1 fruit fly cellular context compared by ENCODE assay signal in the genomic region with DNA sequence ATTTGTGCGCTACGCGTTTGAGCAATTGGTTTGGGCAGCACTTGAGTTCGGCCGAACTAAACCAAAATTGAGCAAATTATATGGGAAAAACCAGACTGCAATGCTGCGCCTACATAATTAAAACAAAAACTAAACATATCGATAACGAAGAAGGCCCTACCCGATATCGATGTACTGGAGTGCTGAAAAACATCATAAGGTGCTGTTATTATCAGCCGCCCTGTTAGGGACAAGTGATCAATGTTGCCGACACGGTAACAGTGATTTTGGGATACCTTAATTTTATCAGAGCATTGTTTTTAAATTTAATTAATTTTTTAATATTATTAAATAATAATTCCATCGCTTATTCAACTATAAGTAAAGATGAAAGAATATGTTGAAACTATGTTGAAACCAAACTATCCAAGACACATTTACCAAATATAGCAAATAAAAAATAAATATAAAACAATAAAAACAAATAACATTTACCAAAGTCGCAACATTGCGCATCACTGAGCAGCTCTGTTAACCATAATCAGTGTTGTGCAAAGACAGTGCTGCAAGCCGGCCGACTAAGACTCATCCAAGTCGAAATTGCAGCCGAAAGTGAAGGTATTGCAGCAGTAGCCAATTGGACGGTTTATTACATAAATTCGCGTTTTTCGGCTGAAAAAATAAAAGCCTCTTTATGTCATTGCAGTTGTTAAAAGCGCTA.
TF ChIP-seq lines count a peak whose summit lies in the region.

A gene (minus strand): TSS at position 131 of the 700 bp plus-strand sequence.
A gene (minus strand): TSS at position 136 of the 700 bp plus-strand sequence.
A gene (plus strand): TSS at position 554 of the 700 bp plus-strand sequence.

TF ChIP-seq in whole organism, embryonic, 481 proteins besides CTCF, POLR2A, EP300 and RAD21 (continued from another document):
- TF ChIP-seq chm (GFP tag; IDR thresholded peaks at IDR 0.05; lab: Robert Waterston, UW) (no peak), CG13775 (GFP tag; optimal IDR thresholded peaks at IDR 0.05; lab: Kevin White, UChicago) (peak; percentile 42), CG4424 (GFP tag; optimal IDR thresholded peaks at IDR 0.05; lab: Kevin White, UChicago) (peak; percentile 34), CG14965 (GFP tag; optimal IDR thresholded peaks at IDR 0.05; lab: Kevin White, UChicago; ENCODE audit: borderline replicate concordance) (no peak), gt (GFP tag; IDR thresholded peaks at IDR 0.05; lab: Robert Waterston, UW) (no peak), CG8281 (tag; optimal IDR thresholded peaks at IDR 0.05; lab: Kevin White, UChicago) (no peak), org-1 (GFP tag; optimal IDR thresholded peaks at IDR 0.05; lab: Kevin White, UChicago) (no peak), tup (GFP tag; optimal IDR thresholded peaks at IDR 0.05; lab: Kevin White, UChicago) (no peak), CG9797 (GFP tag; optimal IDR thresholded peaks at IDR 0.05; lab: Kevin White, UChicago) (peak; percentile 5), Bgb (GFP tag; IDR thresholded peaks at IDR 0.05; lab: Robert Waterston, UW; ENCODE audit: partially characterized antibody) (peak; percentile 55), ase (GFP tag; IDR thresholded peaks at IDR 0.05; lab: Robert Waterston, UW) (no peak), CG8924 (tag; optimal IDR thresholded peaks at IDR 0.05; lab: Kevin White, UChicago) (peak; percentile 29), Opbp (GFP tag; IDR thresholded peaks at IDR 0.05; lab: Robert Waterston, UW; ENCODE audit: partially characterized antibody) (peak; percentile 52; the same call in 2 of the 3 replicates), CG16779 (GFP tag; IDR thresholded peaks at IDR 0.05; lab: Robert Waterston, UW) (no peak), CG10147 (GFP tag; optimal IDR thresholded peaks at IDR 0.05; lab: Kevin White, UChicago) (peak; percentile 58), CG17912 (GFP tag; optimal IDR thresholded peaks at IDR 0.05; lab: Kevin White, UChicago) (no peak), CG34376 (GFP tag; optimal IDR thresholded peaks at IDR 0.05; lab: Kevin White, UChicago) (no peak), Hr78 (GFP tag; optimal IDR thresholded peaks at IDR 0.05; lab: Kevin White, UChicago) (no peak), eve (GFP tag; optimal IDR thresholded peaks at IDR 0.05; lab: Kevin White, UChicago) (no peak), Asciz (GFP tag; optimal IDR thresholded peaks at IDR 0.05; lab: Kevin White, UChicago) (peak; percentile 23), CG7963 (GFP tag; IDR thresholded peaks at IDR 0.05; lab: Robert Waterston, UW; ENCODE audit: partially characterized antibody) (peak; percentile 39; the same call in 1 of the 3 replicates), CG18262 (tag; optimal IDR thresholded peaks at IDR 0.05; lab: Kevin White, UChicago) (peak; percentile 49), pb (GFP tag; optimal IDR thresholded peaks at IDR 0.05; lab: Kevin White, UChicago) (no peak), run (tag; optimal IDR thresholded peaks at IDR 0.05; lab: Kevin White, UChicago) (no peak), pita (GFP tag; optimal IDR thresholded peaks at IDR 0.05; lab: Kevin White, UChicago) (no peak), CG4617 (GFP tag; optimal IDR thresholded peaks at IDR 0.05; lab: Kevin White, UChicago; ENCODE audit: borderline replicate concordance) (peak; percentile 35), kah (GFP tag; optimal IDR thresholded peaks at IDR 0.05; lab: Kevin White, UChicago) (no peak), CG3407 (GFP tag; optimal IDR thresholded peaks at IDR 0.05; lab: Kevin White, UChicago) (peak; percentile 28), CG12155 (GFP tag; optimal IDR thresholded peaks at IDR 0.05; lab: Kevin White, UChicago) (peak; percentile 31), Rfx (GFP tag; IDR thresholded peaks at IDR 0.05; lab: Robert Waterston, UW) (0 out of 2 replicates have a peak, but pooled peaks have one; percentile 24), gfzf (GFP tag; optimal IDR thresholded peaks at IDR 0.05; lab: Kevin White, UChicago) (no peak), p53 (GFP tag; optimal IDR thresholded peaks at IDR 0.05; lab: Kevin White, UChicago) (no peak), CG1602 (GFP tag; optimal IDR thresholded peaks at IDR 0.05; lab: Kevin White, UChicago) (peak; percentile 26), Hr3 (GFP tag; optimal IDR thresholded peaks at IDR 0.05; lab: Kevin White, UChicago) (peak; percentile 51), psq (GFP tag; optimal IDR thresholded peaks at IDR 0.05; lab: Kevin White, UChicago) (no peak), CG17328 (GFP tag; IDR thresholded peaks at IDR 0.05; lab: Robert Waterston, UW) (no peak), Hr51 (GFP tag; optimal IDR thresholded peaks at IDR 0.05; lab: Kevin White, UChicago) (peak in 1 of 2 experiments; percentile 30), nmo (GFP tag; optimal IDR thresholded peaks at IDR 0.05; lab: Kevin White, UChicago) (peak; percentile 58), Sox100B (GFP tag; optimal IDR thresholded peaks at IDR 0.05; lab: Kevin White, UChicago) (peak; percentile 68), bsh (GFP tag; optimal IDR thresholded peaks at IDR 0.05; lab: Kevin White, UChicago) (peak in 1 of 2 experiments; percentile 19), pzg (GFP tag; optimal IDR thresholded peaks at IDR 0.05; lab: Kevin White, UChicago) (peak; percentile 51), HHEX (GFP tag; optimal IDR thresholded peaks at IDR 0.05; lab: Kevin White, UChicago) (no peak), BEAF-32 (GFP tag; optimal IDR thresholded peaks at IDR 0.05; lab: Kevin White, UChicago) (peak; percentile 70), phol (tag; optimal IDR thresholded peaks at IDR 0.05; lab: Kevin White, UChicago) (peak; percentile 61), E2f2 (GFP tag; IDR thresholded peaks at IDR 0.05; lab: Robert Waterston, UW) (no peak), CG15696 (tag; optimal IDR thresholded peaks at IDR 0.05; lab: Kevin White, UChicago) (peak; percentile 37), CG43689 (GFP tag; IDR thresholded peaks at IDR 0.05; lab: Robert Waterston, UW) (no peak), CG2712 (tag; optimal IDR thresholded peaks at IDR 0.05; lab: Kevin White, UChicago) (peak; percentile 72), gcm2 (GFP tag; optimal IDR thresholded peaks at IDR 0.05; lab: Kevin White, UChicago) (no peak), Chrac-16 (GFP tag; optimal IDR thresholded peaks at IDR 0.05; lab: Kevin White, UChicago) (peak; percentile 38), B-H2 (GFP tag; optimal IDR thresholded peaks at IDR 0.05; lab: Kevin White, UChicago) (peak; percentile 14), her (GFP tag; optimal IDR thresholded peaks at IDR 0.05; lab: Kevin White, UChicago) (no peak), sna (GFP tag; IDR thresholded peaks at IDR 0.05; lab: Robert Waterston, UW; ENCODE audit: partially characterized antibody) (peak; percentile 39), CG13296 (GFP tag; optimal IDR thresholded peaks at IDR 0.05; lab: Kevin White, UChicago) (peak; percentile 49), nerfin-2 (GFP tag; IDR thresholded peaks at IDR 0.05; lab: Robert Waterston, UW; ENCODE audit: partially characterized antibody) (no peak), CG11723 (GFP tag; optimal IDR thresholded peaks at IDR 0.05; lab: Kevin White, UChicago) (peak; percentile 33), CG31365 (tag; optimal IDR thresholded peaks at IDR 0.05; lab: Kevin White, UChicago) (no peak), CG2678 (tag; optimal IDR thresholded peaks at IDR 0.05; lab: Kevin White, UChicago) (peak; percentile 61), CG3281 (GFP tag; optimal IDR thresholded peaks at IDR 0.05; lab: Kevin White, UChicago) (peak; percentile 39), CoRest (tag; optimal IDR thresholded peaks at IDR 0.05; lab: Kevin White, UChicago) (peak; percentile 67), shn (GFP tag; optimal IDR thresholded peaks at IDR 0.05; lab: Kevin White, UChicago) (no peak)
